Worm (Caenorhabditis elegans) whole organism, L2 larva: ENCODE data around the gene K02A6.2.

ENCODE experiments used
- C34F6.9 ChIP-seq: fragments of 150-350 bp; optimal IDR thresholded peaks from 2 replicates; lab custom pipeline; 2014; ENCODE audit warnings: missing biosample characterization, missing genetic modification characterization
- F13H6.1 ChIP-seq: sonication (generic microtip); optimal IDR thresholded peaks from 2 replicates; lab custom pipeline; 2016; ENCODE audit warnings: missing genetic modification characterization, missing compliant biosample characterization
- ZK546.5 ChIP-seq: sonication (generic microtip); optimal IDR thresholded peaks from 2 replicates; lab custom pipeline; 2017; ENCODE audit warnings: missing biosample characterization, missing genetic modification characterization
- alr-1 ChIP-seq: fragments of 150-350 bp; optimal IDR thresholded peaks from 2 replicates; lab custom pipeline; 2014; ENCODE audit warnings: missing biosample characterization, missing genetic modification characterization
- ama-1 ChIP-seq: fragments of 150-350 bp; optimal IDR thresholded peaks from 2 replicates; lab custom pipeline; 2018; ENCODE audit warnings: inconsistent platforms
- blmp-1 ChIP-seq: sonication (generic microtip); optimal IDR thresholded peaks from 2 replicates; lab custom pipeline; 2017; ENCODE audit warnings: missing genetic modification characterization, mild to moderate bottlenecking, missing compliant biosample characterization, antibody characterized with exemption, moderate library complexity; ENCODE audit not compliant: insufficient read depth
- ceh-16 ChIP-seq: fragments of 150-350 bp; optimal IDR thresholded peaks from 2 replicates; lab custom pipeline; 2014; ENCODE audit warnings: missing biosample characterization, missing genetic modification characterization
- crh-2 ChIP-seq: sonication (generic microtip); optimal IDR thresholded peaks from 2 replicates; lab custom pipeline; 2017; ENCODE audit warnings: missing biosample characterization, missing genetic modification characterization
- dmd-4 ChIP-seq: sonication (generic microtip); optimal IDR thresholded peaks from 2 replicates; lab custom pipeline; 2017; ENCODE audit warnings: missing biosample characterization, missing genetic modification characterization
- egl-27 ChIP-seq: sonication (generic microtip); optimal IDR thresholded peaks from 3 replicates; lab custom pipeline; 2017; ENCODE audit warnings: missing biosample characterization, missing genetic modification reagents, missing genetic modification characterization
- elt-1 ChIP-seq: fragments of 150-350 bp; optimal IDR thresholded peaks from 2 replicates; lab custom pipeline; 2014; ENCODE audit warnings: missing biosample characterization, missing genetic modification characterization
- fos-1 ChIP-seq: fragments of 150-350 bp; optimal IDR thresholded peaks from 2 replicates; lab custom pipeline; 2014; ENCODE audit warnings: missing biosample characterization, missing genetic modification characterization
- gmeb-1 ChIP-seq: fragments of 150-350 bp; optimal IDR thresholded peaks from 2 replicates; lab custom pipeline; 2014; ENCODE audit warnings: missing biosample characterization, missing genetic modification characterization
- lin-11 ChIP-seq: fragments of 150-350 bp; sonication (generic microtip); optimal IDR thresholded peaks from 2 replicates; lab custom pipeline; 2014; ENCODE audit warnings: missing biosample characterization, missing genetic modification characterization, inconsistent platforms, mixed read lengths
- lin-39 ChIP-seq: fragments of 150-350 bp; optimal IDR thresholded peaks from 2 replicates; lab custom pipeline; 2014; ENCODE audit warnings: missing biosample characterization, missing genetic modification reagents, missing genetic modification characterization
- lsy-2 ChIP-seq, 2 experiments: fragments of 150-350 bp in 1 of 2; sonication (generic microtip) in 1 of 2; optimal IDR thresholded peaks; 2 replicates each; lab custom pipeline; 2014 to 2017; ENCODE audit warnings: missing biosample characterization in 2 of 2, missing genetic modification characterization in 2 of 2
- mab-5 ChIP-seq: fragments of 150-350 bp; optimal IDR thresholded peaks from 2 replicates; lab custom pipeline; 2014; ENCODE audit warnings: missing biosample characterization, missing genetic modification characterization
- mbf-1 ChIP-seq: sonication (generic microtip); optimal IDR thresholded peaks from 2 replicates; lab custom pipeline; 2017; ENCODE audit warnings: missing biosample characterization, missing genetic modification characterization
- mdl-1 ChIP-seq, 2 experiments: fragments of 150-350 bp in 1 of 2; sonication (generic microtip) in 1 of 2; optimal IDR thresholded peaks; 2 replicates each; lab custom pipeline; 2017; ENCODE audit warnings: missing biosample characterization in 2 of 2, missing genetic modification characterization in 2 of 2
- nhr-12 ChIP-seq: fragments of 150-350 bp; optimal IDR thresholded peaks from 2 replicates; lab custom pipeline; 2014; ENCODE audit warnings: missing biosample characterization, missing genetic modification characterization
- nhr-129 ChIP-seq: fragments of 150-350 bp; optimal IDR thresholded peaks from 2 replicates; lab custom pipeline; 2014; ENCODE audit warnings: missing biosample characterization, missing genetic modification characterization
- nhr-21 ChIP-seq: fragments of 150-350 bp; optimal IDR thresholded peaks from 2 replicates; lab custom pipeline; 2014; ENCODE audit warnings: missing biosample characterization, missing genetic modification characterization
- nhr-23 ChIP-seq: fragments of 150-350 bp; optimal IDR thresholded peaks from 2 replicates; lab custom pipeline; 2014; ENCODE audit warnings: missing biosample characterization, missing genetic modification reagents, missing genetic modification characterization
- nhr-25 ChIP-seq: fragments of 150-350 bp; sonication (generic microtip); optimal IDR thresholded peaks from 3 replicates; lab custom pipeline; 2014; ENCODE audit warnings: missing biosample characterization, missing genetic modification characterization
- peb-1 ChIP-seq: fragments of 150-350 bp; optimal IDR thresholded peaks from 2 replicates; lab custom pipeline; 2014; ENCODE audit warnings: missing biosample characterization, missing genetic modification characterization
- sem-4 ChIP-seq: fragments of 150-350 bp; optimal IDR thresholded peaks from 2 replicates; lab custom pipeline; 2014; ENCODE audit warnings: missing biosample characterization, missing genetic modification reagents, missing genetic modification characterization
- sma-3 ChIP-seq: sonication (generic microtip); optimal IDR thresholded peaks from 2 replicates; lab custom pipeline; 2016; ENCODE audit warnings: missing genetic modification reagents, missing genetic modification characterization, missing compliant biosample characterization
- sma-9 ChIP-seq, 2 experiments: fragments of 150-350 bp in 1 of 2; sonication (generic microtip) in 1 of 2; optimal IDR thresholded peaks; 2 replicates each; lab custom pipeline; 2014 to 2016; ENCODE audit warnings: missing genetic modification characterization in 2 of 2, mild to moderate bottlenecking in 1 of 2, missing biosample characterization in 1 of 2, missing compliant biosample characterization in 1 of 2, missing genetic modification reagents in 1 of 2, moderate library complexity in 1 of 2
- snpc-4 ChIP-seq: fragments of 150-350 bp; optimal IDR thresholded peaks from 2 replicates; lab custom pipeline; 2014; ENCODE audit warnings: missing biosample characterization, missing genetic modification characterization
- unc-39 ChIP-seq: fragments of 150-350 bp; optimal IDR thresholded peaks from 2 replicates; lab custom pipeline; 2014; ENCODE audit warnings: missing biosample characterization, missing genetic modification characterization
- unc-55 ChIP-seq: fragments of 150-350 bp; sonication (generic microtip); optimal IDR thresholded peaks from 3 replicates; lab custom pipeline; 2014; ENCODE audit warnings: missing biosample characterization, missing genetic modification reagents, missing genetic modification characterization
- zag-1 ChIP-seq: fragments of 150-350 bp; optimal IDR thresholded peaks from 2 replicates; lab custom pipeline; 2014; ENCODE audit warnings: missing biosample characterization, missing genetic modification characterization

The K02A6.2 gene

ce11 chrX:8205919-8206318, 18.9 kb downstream of the K02A6.2 start:
- TF ChIP-seq F13H6.1 (peak; percentile 56), ceh-16 (tag; lab: Kevin White, UChicago) (no peak), dmd-4 (tag; lab: Kevin White, UChicago) (no peak), crh-2 (tag; lab: Kevin White, UChicago) (peak; percentile 33), lin-39 (tag; lab: Kevin White, UChicago) (no peak), C34F6.9 (tag; lab: Kevin White, UChicago) (peak; percentile 65), lsy-2 (tag; optimal IDR thresholded peaks at IDR 0.05; lab: Kevin White, UChicago) (peak in 1 of 2 experiments; percentile 60), gmeb-1 (no peak), zag-1 (peak; percentile 67), mdl-1 (tag; optimal IDR thresholded peaks at IDR 0.05; lab: Kevin White, UChicago) (peak in 1 of 2 experiments; percentile 58), nhr-21 (no peak), egl-27 (no peak), elt-1 (tag; lab: Kevin White, UChicago) (no peak), nhr-12 (tag; lab: Kevin White, UChicago) (no peak), sma-9 (GFP tag; optimal IDR thresholded peaks at IDR 0.05; lab: Kevin White, UChicago) (peak; percentile 68), sma-9 (tag; optimal IDR thresholded peaks at IDR 0.05; lab: Kevin White, UChicago) (no peak), unc-55 (GFP tag; lab: Kevin White, UChicago) (peak; percentile 87), mbf-1 (tag; lab: Kevin White, UChicago) (no peak), alr-1 (tag; lab: Kevin White, UChicago) (no peak), lin-11 (peak; percentile 3), snpc-4 (no peak), nhr-129 (tag; lab: Kevin White, UChicago) (peak; percentile 74), peb-1 (tag; lab: Kevin White, UChicago) (no peak), fos-1 (tag; lab: Kevin White, UChicago) (peak; percentile 15)

- TF ChIP-seq nhr-23, result no peak
Observed at ce11 chrX:8204475-8204874, 20.3 kb downstream of the K02A6.2 start.

- TF ChIP-seq ceh-16 (tag; lab: Kevin White, UChicago), result no peak
- no peak for TF ChIP-seq F13H6.1
- TF ChIP-seq crh-2 (tag; lab: Kevin White, UChicago), result no peak
- TF ChIP-seq ZK546.5 (tag; lab: Kevin White, UChicago), result no peak
- no peak for TF ChIP-seq gmeb-1
- no peak for TF ChIP-seq zag-1
- no peak for TF ChIP-seq mab-5
- no peak for TF ChIP-seq unc-39 (tag; lab: Kevin White, UChicago)
- no peak for TF ChIP-seq ama-1 (lab: Kevin White, UChicago)
Observed at ce11 chrX:8203684-8204083, 21.1 kb downstream of the K02A6.2 start, which contains the start of gene C17H11.6. C17H11.6 (minus strand) TSS chrX:8203784.

- TF ChIP-seq nhr-25 (tag; lab: Kevin White, UChicago) (peak; percentile 8), unc-55 (GFP tag; lab: Kevin White, UChicago) (no peak)
- TF ChIP-seq, all 48 proteins: peak for 1
Observed at ce11 chrX:8201210-8201609, 23.6 kb downstream of the K02A6.2 start.

- no peak for TF ChIP-seq lin-39 (tag; lab: Kevin White, UChicago)
- no peak for TF ChIP-seq unc-55 (GFP tag; lab: Kevin White, UChicago)
- TF ChIP-seq sem-4 (tag; lab: Kevin White, UChicago), result peak; percentile 2
- TF ChIP-seq blmp-1 (tag; lab: Kevin White, UChicago), result peak; percentile 84
Observed at ce11 chrX:8200206-8200605, 24.6 kb downstream of the K02A6.2 start.

- TF ChIP-seq mab-5 (no peak), crh-2 (tag; lab: Kevin White, UChicago) (peak; percentile 28), sma-3 (GFP tag; lab: Kevin White, UChicago) (no peak), dmd-4 (tag; lab: Kevin White, UChicago) (no peak), egl-27 (no peak), mbf-1 (tag; lab: Kevin White, UChicago) (no peak)
Observed at ce11 chrX:8193213-8193612, 31.6 kb downstream of the K02A6.2 start.
